Fruit fly (Drosophila melanogaster): ENCODE results near the gene Set8.

Gene Set8

DNA sequence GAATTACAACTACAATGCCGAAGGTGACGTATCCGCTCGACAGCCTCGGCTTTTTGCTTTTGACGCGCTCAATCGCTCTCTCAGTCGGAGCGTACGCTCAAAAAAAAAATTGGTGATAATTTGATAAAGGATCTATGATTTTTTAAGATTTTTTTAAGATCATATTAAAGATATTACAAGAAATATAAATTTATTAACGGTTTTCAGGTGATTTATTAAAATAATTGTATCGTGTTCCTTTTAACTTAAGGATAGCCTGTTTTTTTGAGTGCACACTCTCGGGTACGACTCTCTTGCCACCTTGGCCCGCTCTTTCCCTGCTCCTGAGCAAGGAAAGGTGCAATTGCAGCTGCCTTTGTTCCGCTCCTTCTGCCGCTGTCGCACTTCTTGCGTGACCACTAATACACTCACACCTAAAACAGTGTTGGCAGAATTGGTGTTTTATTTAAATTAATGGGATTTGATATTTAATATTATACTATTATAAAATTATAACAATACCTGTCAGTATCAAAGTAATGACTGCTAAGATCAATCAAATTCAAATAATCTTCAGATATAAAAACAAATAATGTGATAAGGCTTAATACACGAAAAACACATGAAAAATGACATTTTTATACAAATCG lies 37.8 kb upstream of the Set8 start (continued):
- TF ChIP-seq CG4424 (GFP tag; optimal IDR thresholded peaks at IDR 0.05) (peak; percentile 79), shn (GFP tag; optimal IDR thresholded peaks at IDR 0.05) (no peak), Sin3A (optimal IDR thresholded peaks at IDR 0.05) (no peak), vfl (GFP tag; optimal IDR thresholded peaks at IDR 0.05) (peak; percentile 46), HmgZ (tag; optimal IDR thresholded peaks at IDR 0.05) (peak; percentile 64), tx (GFP tag; optimal IDR thresholded peaks at IDR 0.05) (no peak), Neu2 (GFP tag; optimal IDR thresholded peaks at IDR 0.05; ENCODE audit: borderline replicate concordance) (no peak), CG17328 (GFP tag; IDR thresholded peaks at IDR 0.05) (peak; percentile 91), cad (GFP tag; optimal IDR thresholded peaks at IDR 0.05) (no peak), CG9876 (GFP tag; optimal IDR thresholded peaks at IDR 0.05) (no peak), MESR4 (GFP tag; optimal IDR thresholded peaks at IDR 0.05) (no peak), sqz (GFP tag; optimal IDR thresholded peaks at IDR 0.05) (no peak), Side (GFP tag; optimal IDR thresholded peaks at IDR 0.05) (no peak), NC2α (GFP tag; optimal IDR thresholded peaks at IDR 0.05) (no peak), CG1647 (GFP tag; optimal IDR thresholded peaks at IDR 0.05) (no peak), salm (tag; optimal IDR thresholded peaks at IDR 0.05) (peak; percentile 74), CG2202 (tag; optimal IDR thresholded peaks at IDR 0.05) (peak; percentile 78), Hr39 (optimal IDR thresholded peaks at IDR 0.05) (no peak), vvl (GFP tag; IDR thresholded peaks at IDR 0.05) (peak; percentile 93), CG8281 (tag; optimal IDR thresholded peaks at IDR 0.05) (peak; percentile 39), CG32767 (GFP tag; IDR thresholded peaks at IDR 0.05) (peak; percentile 79), luna (GFP tag; optimal IDR thresholded peaks at IDR 0.05) (no peak), mirr (GFP tag; optimal IDR thresholded peaks at IDR 0.05) (no peak), Usf (GFP tag; optimal IDR thresholded peaks at IDR 0.05) (peak; percentile 39), gfzf (GFP tag; optimal IDR thresholded peaks at IDR 0.05) (no peak), Ssrp (tag; optimal IDR thresholded peaks at IDR 0.05) (peak; percentile 35), Hr51 (GFP tag; optimal IDR thresholded peaks at IDR 0.05) (peak in 1 of 2 experiments; percentile 79), Dref (GFP tag; IDR thresholded peaks at IDR 0.05) (no peak), NC2β (GFP tag; optimal IDR thresholded peaks at IDR 0.05) (peak; percentile 3), Med (GFP tag) (no peak), CG12071 (GFP tag; optimal IDR thresholded peaks at IDR 0.05) (no peak), CG6854 (GFP tag; optimal IDR thresholded peaks at IDR 0.05) (peak; percentile 65), CG3847 (GFP tag; IDR thresholded peaks at IDR 0.05) (peak; percentile 73), prd (optimal IDR thresholded peaks at IDR 0.05) (no peak), prd (GFP tag; IDR thresholded peaks at IDR 0.05) (peak; percentile 95), NfI (GFP tag; optimal IDR thresholded peaks at IDR 0.05) (peak; percentile 69), Gsc (GFP tag; IDR thresholded peaks at IDR 0.05) (no peak), NK7.1 (GFP tag; optimal IDR thresholded peaks at IDR 0.05) (no peak), dysf (GFP tag; IDR thresholded peaks at IDR 0.05) (peak; percentile 74), HLH3B (GFP tag; IDR thresholded peaks at IDR 0.05) (peak; percentile 81), CG43689 (GFP tag; IDR thresholded peaks at IDR 0.05) (peak; percentile 37; the same call in 1 of the 2 replicates), sna (GFP tag; IDR thresholded peaks at IDR 0.05; ENCODE audit: partially characterized antibody) (no peak), CG3407 (GFP tag; optimal IDR thresholded peaks at IDR 0.05) (no peak), CG14050 (GFP tag; IDR thresholded peaks at IDR 0.05) (peak; percentile 80), CG15011 (GFP tag; optimal IDR thresholded peaks at IDR 0.05) (peak; percentile 66), tap (tag; optimal IDR thresholded peaks at IDR 0.05) (no peak), CG10431 (GFP tag; optimal IDR thresholded peaks at IDR 0.05) (no peak), CG9215 (GFP tag; IDR thresholded peaks at IDR 0.05) (peak; percentile 74), bigmax (GFP tag; optimal IDR thresholded peaks at IDR 0.05) (no peak), trh (GFP tag; optimal IDR thresholded peaks at IDR 0.05) (peak; percentile 49), CG31365 (tag; optimal IDR thresholded peaks at IDR 0.05) (peak; percentile 14), slp2 (GFP tag; optimal IDR thresholded peaks at IDR 0.05) (no peak)

Measured in whole organism, embryonic.